Worm (Caenorhabditis elegans) whole organism, midembryonic: Measurements from ENCODE around the gene npr-33.

Experiments used
- flt-1 ChIP-seq: fragments of 200-800 bp; sonication (Bioruptor generic); IDR thresholded peaks from 2 replicates; pipeline ENCODE4 v1.3.6; 2022; ENCODE audit warnings: missing genetic modification characterization, missing compliant biosample characterization
- med-1 ChIP-seq: sonication (generic microtip); optimal IDR thresholded peaks from 2 replicates; lab custom pipeline; 2017; ENCODE audit warnings: missing genetic modification characterization, mild to moderate bottlenecking, missing compliant biosample characterization, antibody characterized with exemption, missing genetic modification reagents; ENCODE audit not compliant: insufficient read depth
- ztf-23 ChIP-seq: fragments of 200-800 bp; sonication (Bioruptor generic); IDR thresholded peaks from 2 replicates; pipeline ENCODE4 v1.3.6; 2022; ENCODE audit warnings: missing genetic modification reagents, missing genetic modification characterization, missing compliant biosample characterization
- ztf-29 ChIP-seq: fragments of 200-800 bp; sonication (Bioruptor generic); IDR thresholded peaks from 2 replicates; pipeline ENCODE4 v1.3.6; 2022; ENCODE audit warnings: missing genetic modification reagents, missing genetic modification characterization, missing compliant biosample characterization

- TF ChIP-seq ztf-29 (GFP tag; lab: Robert Waterston, UW) (no peak), flt-1 (GFP tag; lab: Robert Waterston, UW) (no peak), ztf-23 (GFP tag; lab: Robert Waterston, UW) (no peak), med-1 (GFP tag; lab: Kevin White, UChicago) (no peak)
Measured at ce11 chrX:15884478-15884877, 25.9 kb upstream of the npr-33 start.
